Worm (Caenorhabditis elegans): ENCODE results near the gene T06E8.2.

- TF ChIP-seq him-1 (tag; optimal IDR thresholded peaks at IDR 0.05) (peak; percentile 29), dao-5 (tag; optimal IDR thresholded peaks at IDR 0.05) (no peak), W03F9.2 (tag; optimal IDR thresholded peaks at IDR 0.05) (no peak)
These were observed 6.0 kb upstream of the T06E8.2 start for ce11 chrV:10042254-10042653.

Data from whole organism, L4/young adult.